Worm (Caenorhabditis elegans) whole organism, early embryonic: Measurements from ENCODE around the gene C29F7.2.

Experiments used
- B0310.2 ChIP-seq: sonication (generic microtip); optimal IDR thresholded peaks from 2 replicates; lab custom pipeline; 2016; ENCODE audit warnings: mild to moderate bottlenecking, missing genetic modification characterization, missing compliant biosample characterization
- F13C5.2 ChIP-seq: sonication (generic microtip); optimal IDR thresholded peaks from 2 replicates; lab custom pipeline; 2017; ENCODE audit warnings: mild to moderate bottlenecking, missing genetic modification characterization, inconsistent platforms, missing compliant biosample characterization
- aly-1 ChIP-seq: sonication (generic microtip); optimal IDR thresholded peaks from 2 replicates; lab custom pipeline; 2016; ENCODE audit warnings: missing genetic modification characterization, missing compliant biosample characterization
- ama-1 ChIP-seq: fragments of 150-350 bp; optimal IDR thresholded peaks from 2 replicates; lab custom pipeline; 2014
- ceh-13 ChIP-seq: fragments of 200-800 bp; sonication (Bioruptor generic); optimal IDR thresholded peaks from 2 replicates; lab custom pipeline; 2018; ENCODE audit warnings: mild to moderate bottlenecking, missing genetic modification characterization, missing compliant biosample characterization
- ceh-36 ChIP-seq: sonication (generic microtip); optimal IDR thresholded peaks from 2 replicates; lab custom pipeline; 2016; ENCODE audit warnings: missing genetic modification characterization, inconsistent platforms, missing compliant biosample characterization
- ets-7 ChIP-seq: sonication (generic microtip); optimal IDR thresholded peaks from 2 replicates; lab custom pipeline; 2016; ENCODE audit warnings: missing genotype, missing genetic modification characterization, missing compliant biosample characterization
- flt-1 ChIP-seq: fragments of 200-800 bp; sonication (Bioruptor generic); IDR thresholded peaks from 2 replicates; pipeline ENCODE4 v1.3.6; 2022; ENCODE audit warnings: missing genetic modification characterization, missing compliant biosample characterization
- hmbx-1 ChIP-seq: sonication (generic microtip); optimal IDR thresholded peaks from 2 replicates; lab custom pipeline; 2016; ENCODE audit warnings: mild to moderate bottlenecking, missing genetic modification characterization, missing compliant biosample characterization
- hmg-4 ChIP-seq: fragments of 200-800 bp; sonication (Bioruptor generic); optimal IDR thresholded peaks from 2 replicates; lab custom pipeline; 2018; ENCODE audit warnings: mild to moderate bottlenecking, missing genetic modification characterization, missing compliant biosample characterization
- hnd-1 ChIP-seq: sonication (generic microtip); optimal IDR thresholded peaks from 2 replicates; lab custom pipeline; 2016; ENCODE audit warnings: missing genetic modification characterization, missing compliant biosample characterization
- pes-1 ChIP-seq: fragments of 200-800 bp; sonication (Bioruptor generic); IDR thresholded peaks from 2 replicates; pipeline ENCODE4 v1.3.6; 2022; ENCODE audit warnings: missing genetic modification reagents, missing genetic modification characterization, missing compliant biosample characterization
- scrt-1 ChIP-seq: fragments of 200-800 bp; sonication (Bioruptor generic); IDR thresholded peaks from 2 replicates; pipeline ENCODE4 v1.3.6; 2022; ENCODE audit warnings: missing genetic modification characterization, missing compliant biosample characterization
- sea-1 ChIP-seq: fragments of 200-800 bp; sonication (Bioruptor generic); conservative IDR thresholded peaks from 2 replicates; pipeline ENCODE4 v1.3.6; 2022; ENCODE audit warnings: missing genetic modification characterization, missing compliant biosample characterization
- tbx-11 ChIP-seq: fragments of 200-800 bp; sonication (Bioruptor generic); IDR thresholded peaks from 2 replicates; pipeline ENCODE4 v1.3.6; 2022; ENCODE audit warnings: missing genetic modification characterization, missing compliant biosample characterization
- tbx-37 ChIP-seq: fragments of 200-800 bp; sonication (Bioruptor generic); conservative IDR thresholded peaks from 2 replicates; pipeline ENCODE4 v1.3.6; 2022; ENCODE audit warnings: missing genetic modification reagents, missing genetic modification characterization, missing compliant biosample characterization
- tra-4 ChIP-seq: sonication (generic microtip); optimal IDR thresholded peaks from 2 replicates; lab custom pipeline; 2017; ENCODE audit warnings: missing genetic modification characterization, missing compliant biosample characterization

C29F7.2 gene

ce11 chrX:13448665-13449099 lies 32.8 kb downstream of the C29F7.2 start:
- TF ChIP-seq scrt-1 (GFP tag; lab: Robert Waterston, UW): peak; percentile 75
- TF ChIP-seq ets-7 (tag; lab: Kevin White, UChicago): peak; percentile 13
- 0 out of 2 replicates have a peak, but pooled peaks have one; percentile 61 for TF ChIP-seq tbx-11 (GFP tag; lab: Robert Waterston, UW)
- peak; percentile 84 for TF ChIP-seq F13C5.2 (tag; lab: Kevin White, UChicago)
- peak; percentile 48 for TF ChIP-seq hnd-1 (tag; lab: Kevin White, UChicago)
- 0 out of 2 replicates have a peak, but pooled peaks have one; percentile 41 for TF ChIP-seq sea-1 (GFP tag; lab: Robert Waterston, UW)
- peak; percentile 79 for TF ChIP-seq aly-1 (tag; lab: Kevin White, UChicago)
- TF ChIP-seq hmbx-1 (tag; lab: Kevin White, UChicago): peak; percentile 23
- TF ChIP-seq pes-1 (GFP tag; lab: Robert Waterston, UW): peak; percentile 85
- TF ChIP-seq tbx-37 (GFP tag; lab: Robert Waterston, UW): peak; percentile 55
- TF ChIP-seq ceh-36 (tag; lab: Kevin White, UChicago): peak; percentile 76
- TF ChIP-seq ceh-13 (GFP tag; lab: Kevin White, UChicago): peak; percentile 64

ce11 chrX:13451578-13451977 lies 35.7 kb downstream of the C29F7.2 start, which contains the start of gene F02D10.6:
Gene F02D10.6 (minus strand): TSS chrX:13451678.
- TF ChIP-seq ama-1 (lab: Kevin White, UChicago) (no peak), tbx-37 (GFP tag; lab: Robert Waterston, UW) (no peak), flt-1 (GFP tag; lab: Robert Waterston, UW) (no peak), ets-7 (tag; lab: Kevin White, UChicago) (no peak), tra-4 (tag; lab: Kevin White, UChicago) (no peak), sea-1 (GFP tag; lab: Robert Waterston, UW) (no peak), B0310.2 (tag; lab: Kevin White, UChicago) (no peak), hmbx-1 (tag; lab: Kevin White, UChicago) (no peak), tbx-11 (GFP tag; lab: Robert Waterston, UW) (no peak), scrt-1 (GFP tag; lab: Robert Waterston, UW) (no peak), aly-1 (tag; lab: Kevin White, UChicago) (no peak), hnd-1 (tag; lab: Kevin White, UChicago) (no peak), ceh-36 (tag; lab: Kevin White, UChicago) (no peak), pes-1 (GFP tag; lab: Robert Waterston, UW) (no peak), hmg-4 (no peak), ceh-13 (GFP tag; lab: Kevin White, UChicago) (no peak), F13C5.2 (tag; lab: Kevin White, UChicago) (no peak)

ce11 chrX:13456442-13456841 lies 40.6 kb downstream of the C29F7.2 start, which contains the start of gene flr-1:
Gene flr-1 (minus strand): TSS chrX:13456542.
- TF ChIP-seq ama-1 (lab: Kevin White, UChicago) (no peak), ceh-36 (tag; lab: Kevin White, UChicago) (no peak), B0310.2 (tag; lab: Kevin White, UChicago) (no peak), tbx-11 (GFP tag; lab: Robert Waterston, UW) (no peak), tra-4 (tag; lab: Kevin White, UChicago) (no peak), flt-1 (GFP tag; lab: Robert Waterston, UW) (no peak), ets-7 (tag; lab: Kevin White, UChicago) (no peak), scrt-1 (GFP tag; lab: Robert Waterston, UW) (no peak), ceh-13 (GFP tag; lab: Kevin White, UChicago) (no peak), tbx-37 (GFP tag; lab: Robert Waterston, UW) (no peak)

ce11 chrX:13462519-13462918 lies 46.6 kb downstream of the C29F7.2 start, which contains the start of gene F02D10.3:
Gene F02D10.3 (minus strand): TSS chrX:13462619.
- TF ChIP-seq tra-4 (tag; lab: Kevin White, UChicago): no peak
- TF ChIP-seq tbx-37 (GFP tag; lab: Robert Waterston, UW): no peak
- TF ChIP-seq hmg-4: no peak
- no peak for TF ChIP-seq ceh-13 (GFP tag; lab: Kevin White, UChicago)
- no peak for TF ChIP-seq sea-1 (GFP tag; lab: Robert Waterston, UW)
- no peak for TF ChIP-seq tbx-11 (GFP tag; lab: Robert Waterston, UW)
- TF ChIP-seq flt-1 (GFP tag; lab: Robert Waterston, UW): no peak
- no peak for TF ChIP-seq scrt-1 (GFP tag; lab: Robert Waterston, UW)
- TF ChIP-seq F13C5.2 (tag; lab: Kevin White, UChicago): no peak
- no peak for TF ChIP-seq hnd-1 (tag; lab: Kevin White, UChicago)
- TF ChIP-seq hmbx-1 (tag; lab: Kevin White, UChicago): no peak
- no peak for TF ChIP-seq aly-1 (tag; lab: Kevin White, UChicago)
- TF ChIP-seq ama-1 (lab: Kevin White, UChicago): no peak
- TF ChIP-seq ceh-36 (tag; lab: Kevin White, UChicago): no peak
- no peak for TF ChIP-seq pes-1 (GFP tag; lab: Robert Waterston, UW)
- TF ChIP-seq B0310.2 (tag; lab: Kevin White, UChicago): no peak
- TF ChIP-seq ets-7 (tag; lab: Kevin White, UChicago): no peak

- no peak for TF ChIP-seq hmbx-1 (tag; lab: Kevin White, UChicago)
- TF ChIP-seq hmg-4: no peak
- TF ChIP-seq pes-1 (GFP tag; lab: Robert Waterston, UW): no peak
- no peak for TF ChIP-seq tra-4 (tag; lab: Kevin White, UChicago)
- TF ChIP-seq F13C5.2 (tag; lab: Kevin White, UChicago): no peak
- TF ChIP-seq tbx-11 (GFP tag; lab: Robert Waterston, UW): no peak
- TF ChIP-seq B0310.2 (tag; lab: Kevin White, UChicago): no peak
- no peak for TF ChIP-seq aly-1 (tag; lab: Kevin White, UChicago)
- TF ChIP-seq hnd-1 (tag; lab: Kevin White, UChicago): no peak
- no peak for TF ChIP-seq ama-1 (lab: Kevin White, UChicago)
- TF ChIP-seq scrt-1 (GFP tag; lab: Robert Waterston, UW): no peak
- no peak for TF ChIP-seq tbx-37 (GFP tag; lab: Robert Waterston, UW)
- no peak for TF ChIP-seq ets-7 (tag; lab: Kevin White, UChicago)
- TF ChIP-seq ceh-13 (GFP tag; lab: Kevin White, UChicago): no peak
- TF ChIP-seq ceh-36 (tag; lab: Kevin White, UChicago): no peak
These were observed 47.9 kb downstream of the C29F7.2 start, which contains the start of gene F02D10.2 for ce11 chrX:13463793-13464192. Gene F02D10.2 (minus strand): TSS chrX:13463893.
